Fruit fly (Drosophila melanogaster) whole organism, prepupa: ENCODE results near the gene fws.

Experiments used
- Blimp-1 ChIP-seq: fragments of 200-800 bp; sonication (Bioruptor generic); optimal IDR thresholded peaks from 3 replicates; lab custom pipeline; 2017; ENCODE audit warnings: missing biosample characterization, missing genetic modification characterization, mild to moderate bottlenecking, moderate library complexity, missing genetic modification reagents
- CG10631 ChIP-seq: fragments of 200-800 bp; sonication (Bioruptor generic); optimal IDR thresholded peaks from 2 replicates; lab custom pipeline; 2016; ENCODE audit warnings: missing biosample characterization, missing genetic modification characterization
- CG10669 ChIP-seq: fragments of 200-800 bp; sonication (Bioruptor generic); optimal IDR thresholded peaks from 3 replicates; lab custom pipeline; 2018; ENCODE audit warnings: missing biosample characterization, mild to moderate bottlenecking, missing genetic modification characterization, moderate library complexity
- CG11762 ChIP-seq: fragments of 200-800 bp; sonication (Bioruptor generic); optimal IDR thresholded peaks from 3 replicates; lab custom pipeline; 2016; ENCODE audit warnings: missing biosample characterization, missing genetic modification characterization; ENCODE audit not compliant: insufficient read depth
- CG11902 ChIP-seq: fragments of 200-800 bp; sonication (Bioruptor generic); optimal IDR thresholded peaks from 3 replicates; lab custom pipeline; 2016; ENCODE audit warnings: missing biosample characterization, missing genetic modification characterization
- CG15336 ChIP-seq: fragments of 200-800 bp; sonication (Bioruptor generic); IDR thresholded peaks from 2 replicates; pipeline ENCODE4 v1.3.6; 2022; ENCODE audit warnings: missing biosample characterization, missing genetic modification characterization
- CG1621 ChIP-seq: fragments of 200-800 bp; sonication (Bioruptor generic); optimal IDR thresholded peaks from 3 replicates; lab custom pipeline; 2018; ENCODE audit warnings: missing biosample characterization, mild to moderate bottlenecking, missing genetic modification characterization
- CG3032 ChIP-seq: fragments of 200-800 bp; optimal IDR thresholded peaks from 2 replicates; lab custom pipeline; 2019; ENCODE audit warnings: missing biosample characterization, mild to moderate bottlenecking, missing genetic modification characterization, moderate library complexity
- CG31627 ChIP-seq: fragments of 200-800 bp; sonication (Bioruptor generic); optimal IDR thresholded peaks from 3 replicates; lab custom pipeline; 2016; ENCODE audit warnings: missing biosample characterization, missing genetic modification characterization
- CG32006 ChIP-seq: fragments of 200-800 bp; sonication (Bioruptor generic); optimal IDR thresholded peaks from 3 replicates; lab custom pipeline; 2017; ENCODE audit warnings: missing biosample characterization, mild to moderate bottlenecking, missing genetic modification characterization
- CG34406 ChIP-seq: fragments of 200-800 bp; sonication (Bioruptor generic); optimal IDR thresholded peaks from 3 replicates; lab custom pipeline; 2016; ENCODE audit warnings: missing biosample characterization, missing genetic modification characterization
- CG4318 ChIP-seq: fragments of 200-800 bp; sonication (Bioruptor generic); optimal IDR thresholded peaks from 3 replicates; lab custom pipeline; 2017; ENCODE audit warnings: missing biosample characterization, mild to moderate bottlenecking, missing genetic modification characterization
- CG6808 ChIP-seq: fragments of 200-800 bp; sonication (Bioruptor generic); optimal IDR thresholded peaks from 3 replicates; lab custom pipeline; 2017; ENCODE audit warnings: missing biosample characterization, missing genetic modification characterization, mild to moderate bottlenecking, moderate library complexity, missing genetic modification reagents
- CG6854 ChIP-seq: fragments of 200-800 bp; sonication (Bioruptor generic); optimal IDR thresholded peaks from 2 replicates; lab custom pipeline; 2017; ENCODE audit warnings: missing biosample characterization, mild to moderate bottlenecking, missing genetic modification characterization
- CG7368 ChIP-seq: fragments of 200-800 bp; sonication (Bioruptor generic); optimal IDR thresholded peaks from 3 replicates; lab custom pipeline; 2016; ENCODE audit warnings: missing biosample characterization, missing genetic modification characterization
- CG8119 ChIP-seq: fragments of 200-800 bp; sonication (Bioruptor generic); IDR thresholded peaks from 3 replicates; pipeline ENCODE4 v1.3.6; 2022; ENCODE audit warnings: missing biosample characterization, missing genetic modification characterization
- CG8319 ChIP-seq: fragments of 200-800 bp; sonication (Bioruptor generic); optimal IDR thresholded peaks from 3 replicates; lab custom pipeline; 2016; ENCODE audit warnings: missing biosample characterization, missing genetic modification characterization
- CG8632 ChIP-seq: fragments of 200-800 bp; sonication (Bioruptor generic); optimal IDR thresholded peaks from 3 replicates; lab custom pipeline; 2016; ENCODE audit warnings: missing biosample characterization, missing genetic modification characterization
- CG9139 ChIP-seq: fragments of 200-800 bp; sonication (Bioruptor generic); optimal IDR thresholded peaks from 3 replicates; lab custom pipeline; 2017; ENCODE audit warnings: missing biosample characterization, mild to moderate bottlenecking, missing genetic modification characterization
- Eip75B ChIP-seq: fragments of 200-800 bp; sonication (Bioruptor generic); optimal IDR thresholded peaks from 3 replicates; lab custom pipeline; 2016; ENCODE audit warnings: missing biosample characterization, missing genetic modification characterization
- Eip78C ChIP-seq: fragments of 200-800 bp; sonication (Bioruptor generic); peaks from one replicate; lab custom pipeline; 2016; ENCODE audit warnings: missing biosample characterization, missing genetic modification characterization
- Eip93F ChIP-seq: fragments of 200-800 bp; sonication (Bioruptor generic); optimal IDR thresholded peaks from 2 replicates; lab custom pipeline; 2016; ENCODE audit warnings: missing biosample characterization, mild to moderate bottlenecking, missing genetic modification characterization
- Ets21C ChIP-seq: fragments of 200-800 bp; sonication (Bioruptor generic); optimal IDR thresholded peaks from 3 replicates; lab custom pipeline; 2016; ENCODE audit warnings: missing biosample characterization, missing genetic modification characterization
- Ets96B ChIP-seq: fragments of 200-800 bp; optimal IDR thresholded peaks from 2 replicates; lab custom pipeline; 2019; ENCODE audit warnings: missing biosample characterization, mild to moderate bottlenecking, missing genetic modification characterization, moderate library complexity
- Hr39 ChIP-seq: fragments of 200-800 bp; sonication (Bioruptor generic); optimal IDR thresholded peaks from 2 replicates; lab custom pipeline; 2016; ENCODE audit warnings: missing biosample characterization, missing genetic modification characterization
- Hr4 ChIP-seq: fragments of 200-800 bp; sonication (Bioruptor generic); optimal IDR thresholded peaks from 3 replicates; lab custom pipeline; 2016; ENCODE audit warnings: missing biosample characterization, missing genetic modification characterization
- Lpt ChIP-seq: fragments of 200-800 bp; sonication (Bioruptor generic); optimal IDR thresholded peaks from 3 replicates; lab custom pipeline; 2016; ENCODE audit warnings: missing biosample characterization, missing genetic modification characterization
- Met ChIP-seq: fragments of 200-800 bp; sonication (Bioruptor generic); optimal IDR thresholded peaks from 3 replicates; lab custom pipeline; 2016; ENCODE audit warnings: missing biosample characterization, missing genetic modification characterization
- Smox ChIP-seq: fragments of 200-800 bp; sonication (Bioruptor generic); optimal IDR thresholded peaks from 3 replicates; lab custom pipeline; 2016; ENCODE audit warnings: missing biosample characterization, missing genetic modification characterization
- Sox102F ChIP-seq: fragments of 200-800 bp; sonication (Bioruptor generic); optimal IDR thresholded peaks from 2 replicates; lab custom pipeline; 2016; ENCODE audit warnings: missing biosample characterization, mild to moderate bottlenecking, missing genetic modification characterization
- Sox14 ChIP-seq: fragments of 200-800 bp; sonication (Bioruptor generic); optimal IDR thresholded peaks from 3 replicates; lab custom pipeline; 2016; ENCODE audit warnings: missing biosample characterization, missing genetic modification characterization
- Sox15 ChIP-seq: fragments of 200-800 bp; sonication (Bioruptor generic); optimal IDR thresholded peaks from 3 replicates; lab custom pipeline; 2016; ENCODE audit warnings: missing biosample characterization, missing genetic modification characterization
- achi ChIP-seq: fragments of 200-800 bp; sonication (Bioruptor generic); optimal IDR thresholded peaks from 3 replicates; lab custom pipeline; 2016; ENCODE audit warnings: missing biosample characterization, missing genetic modification characterization
- cyc ChIP-seq: fragments of 200-800 bp; sonication (Bioruptor generic); optimal IDR thresholded peaks from 3 replicates; lab custom pipeline; 2016; ENCODE audit warnings: missing biosample characterization, missing genetic modification characterization
- dac ChIP-seq: fragments of 200-800 bp; sonication (Bioruptor generic); optimal IDR thresholded peaks from 2 replicates; lab custom pipeline; 2017; ENCODE audit warnings: missing biosample characterization, mild to moderate bottlenecking, missing genetic modification characterization
- dsx ChIP-seq: fragments of 200-800 bp; optimal IDR thresholded peaks from 3 replicates; lab custom pipeline; 2019; ENCODE audit warnings: missing biosample characterization, mild to moderate bottlenecking, missing genetic modification characterization, moderate library complexity; ENCODE audit not compliant: poor library complexity, severe bottlenecking
- fd85E ChIP-seq: fragments of 200-800 bp; sonication (Bioruptor generic); optimal IDR thresholded peaks from 3 replicates; lab custom pipeline; 2016; ENCODE audit warnings: missing biosample characterization, missing genetic modification characterization
- lz ChIP-seq: fragments of 200-800 bp; sonication (Bioruptor generic); optimal IDR thresholded peaks from 3 replicates; lab custom pipeline; 2016; ENCODE audit warnings: missing biosample characterization, missing genetic modification characterization
- salr ChIP-seq, 2 experiments: fragments of 200-800 bp; sonication (Bioruptor generic); optimal IDR thresholded peaks; 3 replicates each; lab custom pipeline; 2016 to 2018; ENCODE audit warnings: missing biosample characterization in 2 of 2, missing genetic modification characterization in 2 of 2, mild to moderate bottlenecking in 1 of 2
- spab ChIP-seq: fragments of 200-800 bp; sonication (Bioruptor generic); optimal IDR thresholded peaks from 2 replicates; lab custom pipeline; 2017; ENCODE audit warnings: missing biosample characterization, mild to moderate bottlenecking, missing genetic modification characterization, missing genetic modification reagents
- ss ChIP-seq, 2 experiments: fragments of 200-800 bp; sonication (Bioruptor generic); optimal IDR thresholded peaks; 2 replicates in 1 of 2; 3 replicates in 1 of 2; lab custom pipeline; 2017 to 2018; ENCODE audit warnings: mild to moderate bottlenecking in 2 of 2, missing biosample characterization in 2 of 2, missing genetic modification characterization in 2 of 2, moderate library complexity in 1 of 2
- topi ChIP-seq: fragments of 200-800 bp; sonication (Bioruptor generic); optimal IDR thresholded peaks from 3 replicates; lab custom pipeline; 2016; ENCODE audit warnings: missing biosample characterization, missing genetic modification characterization
- vri ChIP-seq: fragments of 200-800 bp; sonication (Bioruptor generic); optimal IDR thresholded peaks from 3 replicates; lab custom pipeline; 2016; ENCODE audit warnings: missing biosample characterization, mild to moderate bottlenecking, missing genetic modification characterization

fws gene

DNA sequence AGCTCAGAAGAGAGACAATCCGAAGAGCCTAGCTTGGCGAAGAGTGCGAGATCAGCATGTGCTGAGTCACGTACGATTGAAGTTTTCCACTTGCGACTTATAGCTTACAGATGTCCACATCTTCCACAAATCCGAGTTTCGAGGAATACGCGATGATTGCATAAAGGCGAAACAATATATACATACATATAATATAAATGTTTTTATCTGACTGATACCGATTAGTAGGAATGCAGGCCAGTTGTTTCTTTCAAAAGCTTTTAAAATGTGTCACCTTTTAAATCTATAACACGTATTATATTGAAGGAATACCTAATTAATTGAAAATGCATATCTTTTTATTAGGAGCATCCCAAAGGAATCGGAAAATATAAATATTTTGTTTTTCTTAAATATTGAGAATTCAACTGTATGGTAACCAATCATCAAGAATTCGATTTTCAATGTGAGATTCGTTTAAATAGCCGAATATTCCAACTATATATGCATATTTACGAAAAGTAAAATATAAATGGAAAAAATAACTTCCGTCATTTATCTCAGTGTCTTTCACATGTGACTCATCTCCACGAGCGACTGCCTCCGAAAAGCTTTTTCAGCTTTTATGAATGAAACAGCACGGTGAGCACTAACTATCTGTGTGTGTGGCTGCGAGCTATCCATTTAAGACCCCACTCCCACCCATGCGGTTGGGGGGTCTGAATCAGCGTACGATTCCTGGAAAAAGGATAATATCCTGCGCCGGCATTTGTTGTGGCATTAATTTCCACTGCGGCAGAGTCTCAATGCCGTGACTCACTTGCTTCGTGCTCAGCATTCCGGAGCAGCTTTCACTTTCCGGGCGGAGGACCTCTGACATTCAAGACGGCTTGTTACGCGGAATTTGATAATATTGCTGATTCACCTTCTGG, 30.1 kb downstream of the fws start (continued):
- TF ChIP-seq Blimp-1 (GFP tag; lab: Kevin White, UChicago): peak; percentile 38
- TF ChIP-seq Eip75B (GFP tag; lab: Kevin White, UChicago): peak; percentile 78
- peak; percentile 86 for TF ChIP-seq CG34406 (GFP tag; lab: Kevin White, UChicago)
- TF ChIP-seq CG6808: peak; percentile 61
- TF ChIP-seq Eip93F (GFP tag; lab: Kevin White, UChicago): no peak
- TF ChIP-seq CG15336: no peak; the same call in 1 of the 2 replicates
- TF ChIP-seq Sox102F: peak; percentile 67
- TF ChIP-seq Sox15 (GFP tag; lab: Kevin White, UChicago): peak; percentile 53
- peak; percentile 62 for TF ChIP-seq CG11762 (GFP tag; lab: Kevin White, UChicago)
- TF ChIP-seq ss (GFP tag; optimal IDR thresholded peaks at IDR 0.05; lab: Kevin White, UChicago): peak; percentile 3 to 58
- TF ChIP-seq vri (GFP tag; lab: Kevin White, UChicago): peak; percentile 31
- peak; percentile 18 for TF ChIP-seq CG11902 (GFP tag; lab: Kevin White, UChicago)
- peak; percentile 47 for TF ChIP-seq CG4318 (GFP tag; lab: Kevin White, UChicago)
- peak; percentile 62 for TF ChIP-seq Ets96B (tag; lab: Kevin White, UChicago)
- peak; percentile 77 for TF ChIP-seq Hr4 (GFP tag; lab: Kevin White, UChicago)
- peak; percentile 65 for TF ChIP-seq cyc
- TF ChIP-seq Sox14 (GFP tag; lab: Kevin White, UChicago): peak; percentile 76
- TF ChIP-seq lz (GFP tag; lab: Kevin White, UChicago): peak; percentile 74
- TF ChIP-seq CG10669: peak; percentile 71
- peak; percentile 96 for TF ChIP-seq Eip78C
- no peak for TF ChIP-seq CG9139 (GFP tag; lab: Kevin White, UChicago)
- TF ChIP-seq fd85E (GFP tag; lab: Kevin White, UChicago): peak; percentile 28
- peak; percentile 35 for TF ChIP-seq CG1621
- peak; percentile 70 for TF ChIP-seq CG31627 (GFP tag; lab: Kevin White, UChicago)
- peak; percentile 59 for TF ChIP-seq Ets21C (GFP tag; lab: Kevin White, UChicago)
- TF ChIP-seq CG32006 (GFP tag; lab: Kevin White, UChicago): peak; percentile 80
- peak; percentile 82 for TF ChIP-seq Smox (GFP tag; lab: Kevin White, UChicago)
- peak; percentile 71 for TF ChIP-seq CG10631 (GFP tag; lab: Kevin White, UChicago)
- peak; percentile 72 for TF ChIP-seq Hr39
- peak; percentile 63; the same call in 2 of the 3 replicates for TF ChIP-seq CG8119
- TF ChIP-seq topi (GFP tag; lab: Kevin White, UChicago): peak; percentile 84
- TF ChIP-seq CG8632 (GFP tag; lab: Kevin White, UChicago): peak; percentile 74
- TF ChIP-seq CG7368: peak; percentile 65

DNA sequence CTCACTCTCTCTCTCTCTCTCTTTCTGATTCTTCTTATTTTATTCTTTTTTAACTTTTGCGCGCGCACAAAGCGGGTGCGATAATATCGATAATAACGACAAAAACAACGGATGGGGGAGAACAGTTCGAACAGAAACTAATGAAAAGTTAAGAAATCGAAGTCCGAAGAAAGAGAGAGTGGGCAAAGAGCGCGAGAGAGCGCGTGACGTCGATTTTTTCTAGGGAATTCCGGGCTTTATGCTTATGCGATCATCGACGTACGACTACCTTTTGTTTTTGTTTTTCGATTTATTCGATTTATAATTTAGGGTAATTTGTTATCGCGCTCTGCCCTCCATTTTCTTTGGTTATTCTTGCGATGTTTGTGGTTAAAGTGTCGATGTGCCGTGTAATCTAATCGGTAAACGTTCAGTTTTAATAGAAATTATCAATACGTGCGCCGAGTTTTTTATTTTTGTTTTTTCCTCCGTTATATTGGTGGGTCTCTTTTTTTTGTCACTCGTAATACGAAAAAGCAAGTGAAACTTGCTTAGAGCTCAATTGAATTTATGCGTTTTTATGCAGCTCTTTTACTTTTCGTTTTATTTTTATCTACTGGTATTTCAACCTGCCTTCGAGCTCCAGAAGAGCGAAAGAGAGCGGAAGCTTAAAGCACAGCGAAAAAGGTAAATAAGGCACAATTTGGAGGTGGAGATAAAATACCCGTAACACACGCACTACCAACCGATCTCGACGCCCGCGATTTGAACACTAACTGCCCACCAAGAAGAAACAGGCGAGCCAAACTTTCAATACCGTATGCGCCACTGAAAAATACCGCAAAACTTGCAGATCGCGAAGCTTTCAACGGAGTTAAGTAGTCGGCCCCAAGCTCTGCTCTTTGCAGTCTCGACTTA, 31.0 kb downstream of the fws start, which contains the start of gene dl:
TSS of gene dl (minus strand) at position 757 of the 897 bp plus-strand sequence.
- TF ChIP-seq CG6854 (no peak), Hr4 (GFP tag; lab: Kevin White, UChicago) (peak; percentile 78), CG8632 (GFP tag; lab: Kevin White, UChicago) (peak; percentile 11), CG3032 (tag; lab: Kevin White, UChicago) (no peak), topi (GFP tag; lab: Kevin White, UChicago) (peak; percentile 28), salr (GFP tag; optimal IDR thresholded peaks at IDR 0.05; lab: Kevin White, UChicago) (peak in 1 of 2 experiments; percentile 79), dsx (peak; percentile 4), CG10631 (GFP tag; lab: Kevin White, UChicago) (peak; percentile 36), CG15336 (peak; percentile 70), ss (GFP tag; optimal IDR thresholded peaks at IDR 0.05; lab: Kevin White, UChicago) (peak in 1 of 2 experiments; percentile 58), Met (GFP tag; lab: Kevin White, UChicago) (peak; percentile 51), Lpt (GFP tag; lab: Kevin White, UChicago) (peak; percentile 53), cyc (peak; percentile 37), CG1621 (peak; percentile 58), CG31627 (GFP tag; lab: Kevin White, UChicago) (no peak), Sox14 (GFP tag; lab: Kevin White, UChicago) (peak; percentile 50), CG11762 (GFP tag; lab: Kevin White, UChicago) (peak; percentile 33), CG8319 (GFP tag; lab: Kevin White, UChicago) (no peak), spab (GFP tag; lab: Kevin White, UChicago) (peak; percentile 42), CG10669 (peak; percentile 26), achi (GFP tag; lab: Kevin White, UChicago) (peak; percentile 25), dac (GFP tag; lab: Kevin White, UChicago) (peak; percentile 68), Hr39 (peak; percentile 35), Sox102F (peak; percentile 9)
